Worm (Caenorhabditis elegans) whole organism, L3 larva: ENCODE data around the gene srx-93.

Experiments
- ZK546.5 ChIP-seq: sonication (generic microtip); optimal IDR thresholded peaks from 2 replicates; lab custom pipeline; 2017; ENCODE audit warnings: missing biosample characterization, missing genetic modification characterization
- aly-2 ChIP-seq: fragments of 150-350 bp; optimal IDR thresholded peaks from 2 replicates; lab custom pipeline; 2014; ENCODE audit warnings: missing biosample characterization, missing genetic modification characterization
- ama-1 ChIP-seq: fragments of 150-350 bp; optimal IDR thresholded peaks from 2 replicates; lab custom pipeline; 2018
- ceh-16 ChIP-seq: sonication (generic microtip); optimal IDR thresholded peaks from 2 replicates; lab custom pipeline; 2017; ENCODE audit warnings: missing biosample characterization, missing genetic modification characterization
- ceh-28 ChIP-seq: fragments of 150-350 bp; optimal IDR thresholded peaks from 2 replicates; lab custom pipeline; 2014; ENCODE audit warnings: missing biosample characterization, missing genetic modification reagents, missing genetic modification characterization
- ceh-82 ChIP-seq: fragments of 150-350 bp; optimal IDR thresholded peaks from 2 replicates; lab custom pipeline; 2014; ENCODE audit warnings: missing biosample characterization, missing genetic modification characterization
- ceh-9 ChIP-seq: sonication (generic microtip); optimal IDR thresholded peaks from 2 replicates; lab custom pipeline; 2018; ENCODE audit warnings: missing biosample characterization, missing genetic modification characterization
- daf-12 ChIP-seq: fragments of 150-350 bp; optimal IDR thresholded peaks from 2 replicates; lab custom pipeline; 2014; ENCODE audit warnings: missing biosample characterization, missing genetic modification reagents, missing genetic modification characterization
- egl-27 ChIP-seq: sonication (generic microtip); optimal IDR thresholded peaks from 4 replicates; lab custom pipeline; 2017; ENCODE audit warnings: missing biosample characterization, missing genetic modification reagents, missing genetic modification characterization
- egl-5 ChIP-seq: fragments of 150-350 bp; optimal IDR thresholded peaks from 2 replicates; lab custom pipeline; 2017; ENCODE audit warnings: missing biosample characterization, missing genetic modification reagents, missing genetic modification characterization, inconsistent platforms
- elt-1 ChIP-seq: fragments of 150-350 bp; optimal IDR thresholded peaks from 2 replicates; lab custom pipeline; 2014; ENCODE audit warnings: missing biosample characterization, missing genetic modification characterization
- elt-2 ChIP-seq: sonication (generic microtip); optimal IDR thresholded peaks from 2 replicates; lab custom pipeline; 2016; ENCODE audit warnings: missing genetic modification reagents, mild to moderate bottlenecking, missing genetic modification characterization, missing compliant biosample characterization
- elt-3 ChIP-seq, 3 experiments: fragments of 150-350 bp in 1 of 3; sonication (generic microtip) in 2 of 3; optimal IDR thresholded peaks; 2 replicates in 2 of 3; 4 replicates in 1 of 3; lab custom pipeline; 2014 to 2017; ENCODE audit warnings: missing biosample characterization in 3 of 3, missing genetic modification characterization in 3 of 3
- fkh-10 ChIP-seq: sonication (generic microtip); optimal IDR thresholded peaks from 2 replicates; lab custom pipeline; 2017; ENCODE audit warnings: missing biosample characterization, missing genetic modification reagents, missing genetic modification characterization
- fos-1 ChIP-seq: fragments of 150-350 bp; optimal IDR thresholded peaks from 2 replicates; lab custom pipeline; 2014; ENCODE audit warnings: missing biosample characterization, missing genetic modification characterization
- jun-1 ChIP-seq: fragments of 150-350 bp; optimal IDR thresholded peaks from 2 replicates; lab custom pipeline; 2014; ENCODE audit warnings: missing biosample characterization, missing genetic modification reagents, missing genetic modification characterization
- lin-15B ChIP-seq: fragments of 150-350 bp; optimal IDR thresholded peaks from 2 replicates; lab custom pipeline; 2014; ENCODE audit warnings: missing biosample characterization, missing genetic modification characterization
- lin-39 ChIP-seq: fragments of 150-350 bp; optimal IDR thresholded peaks from 2 replicates; lab custom pipeline; 2018; ENCODE audit warnings: missing biosample characterization, missing genetic modification reagents, missing genetic modification characterization
- mdl-1 ChIP-seq: fragments of 150-350 bp; optimal IDR thresholded peaks from 2 replicates; lab custom pipeline; 2014; ENCODE audit warnings: missing biosample characterization, missing genetic modification characterization
- mml-1 ChIP-seq: fragments of 150-350 bp; sonication (generic microtip); optimal IDR thresholded peaks from 3 replicates; lab custom pipeline; 2014; ENCODE audit warnings: missing biosample characterization, missing genetic modification characterization
- nhr-12 ChIP-seq: fragments of 150-350 bp; optimal IDR thresholded peaks from 2 replicates; lab custom pipeline; 2014; ENCODE audit warnings: missing biosample characterization, missing genetic modification characterization
- nhr-23 ChIP-seq: fragments of 150-350 bp; optimal IDR thresholded peaks from 2 replicates; lab custom pipeline; 2014; ENCODE audit warnings: missing biosample characterization, missing genetic modification reagents, missing genetic modification characterization
- nhr-237 ChIP-seq: fragments of 150-350 bp; optimal IDR thresholded peaks from 2 replicates; lab custom pipeline; 2014; ENCODE audit warnings: missing biosample characterization, missing genetic modification characterization
- nhr-25 ChIP-seq: sonication (generic microtip); optimal IDR thresholded peaks from 2 replicates; lab custom pipeline; 2017; ENCODE audit warnings: missing biosample characterization, missing genetic modification characterization
- nhr-28 ChIP-seq: fragments of 150-350 bp; optimal IDR thresholded peaks from 2 replicates; lab custom pipeline; 2014; ENCODE audit warnings: missing biosample characterization, missing genetic modification characterization
- nhr-43 ChIP-seq: sonication (generic microtip); optimal IDR thresholded peaks from 2 replicates; lab custom pipeline; 2016; ENCODE audit warnings: mild to moderate bottlenecking, missing genetic modification characterization, missing compliant biosample characterization; ENCODE audit not compliant: poor library complexity, severe bottlenecking
- nhr-76 ChIP-seq: fragments of 150-350 bp; sonication (generic microtip); optimal IDR thresholded peaks from 5 replicates; lab custom pipeline; 2014; ENCODE audit warnings: missing biosample characterization, missing genetic modification characterization
- nhr-77 ChIP-seq: fragments of 150-350 bp; optimal IDR thresholded peaks from 2 replicates; lab custom pipeline; 2014; ENCODE audit warnings: missing biosample characterization, missing genetic modification characterization
- pha-4 ChIP-seq: fragments of 150-350 bp; optimal IDR thresholded peaks from 2 replicates; lab custom pipeline; 2014; ENCODE audit warnings: missing biosample characterization, missing genetic modification reagents, missing genetic modification characterization
- pqm-1 ChIP-seq: fragments of 150-350 bp; optimal IDR thresholded peaks from 2 replicates; lab custom pipeline; 2017; ENCODE audit warnings: missing biosample characterization, missing genetic modification characterization, inconsistent platforms
- snpc-4 ChIP-seq: fragments of 150-350 bp; optimal IDR thresholded peaks from 2 replicates; lab custom pipeline; 2014; ENCODE audit warnings: missing biosample characterization, missing genetic modification characterization
- unc-62 ChIP-seq: fragments of 150-350 bp; sonication (generic microtip); optimal IDR thresholded peaks from 4 replicates; lab custom pipeline; 2014; ENCODE audit warnings: missing biosample characterization, missing genetic modification reagents, missing genetic modification characterization
- zag-1 ChIP-seq: fragments of 150-350 bp; optimal IDR thresholded peaks from 2 replicates; lab custom pipeline; 2014; ENCODE audit warnings: missing biosample characterization, missing genetic modification characterization
- ztf-11 ChIP-seq: fragments of 150-350 bp; optimal IDR thresholded peaks from 2 replicates; lab custom pipeline; 2014; ENCODE audit warnings: missing biosample characterization, missing genetic modification characterization
- ztf-4 ChIP-seq: fragments of 150-350 bp; optimal IDR thresholded peaks from 2 replicates; lab custom pipeline; 2014; ENCODE audit warnings: missing biosample characterization, missing genetic modification characterization

srx-93 gene

ce11 chrV:3614397-3614796, 6.1 kb downstream of the srx-93 start, which contains the start of gene T22F3.11:
Gene T22F3.11, minus strand, starts transcription at chrV:3614553.
- TF ChIP-seq mdl-1 (no peak), ZK546.5 (no peak), nhr-12 (tag; lab: Kevin White, UChicago) (no peak), zag-1 (tag; lab: Kevin White, UChicago) (no peak), fos-1 (tag; lab: Kevin White, UChicago) (no peak), ztf-11 (no peak), pqm-1 (tag; lab: Kevin White, UChicago) (no peak), nhr-43 (tag; lab: Kevin White, UChicago) (no peak), nhr-76 (tag; lab: Kevin White, UChicago) (no peak)

- no peak for TF ChIP-seq lin-39 (tag; lab: Kevin White, UChicago)
- no peak for TF ChIP-seq pha-4
- no peak for TF ChIP-seq nhr-237
Measured at ce11 chrV:3613042-3613441, 7.5 kb downstream of the srx-93 start.

ce11 chrV:3611654-3612053, 8.9 kb downstream of the srx-93 start, which contains the start of gene T22F3.10:
Gene T22F3.10, minus strand, starts transcription at chrV:3611754.
- TF ChIP-seq mml-1 (tag; lab: Kevin White, UChicago) (no peak), lin-15B (tag; lab: Kevin White, UChicago) (no peak), pqm-1 (tag; lab: Kevin White, UChicago) (no peak), ceh-9 (tag; lab: Kevin White, UChicago) (no peak), nhr-23 (no peak), fkh-10 (no peak), nhr-28 (no peak), unc-62 (GFP tag; lab: Kevin White, UChicago) (no peak), fos-1 (tag; lab: Kevin White, UChicago) (no peak), elt-1 (tag; lab: Kevin White, UChicago) (no peak), nhr-77 (tag; lab: Kevin White, UChicago) (no peak), egl-27 (tag; lab: Kevin White, UChicago) (no peak), snpc-4 (tag; lab: Kevin White, UChicago) (no peak), nhr-76 (tag; lab: Kevin White, UChicago) (no peak), nhr-43 (tag; lab: Kevin White, UChicago) (no peak), ceh-28 (no peak), elt-2 (no peak), egl-5 (no peak), ceh-82 (tag; lab: Kevin White, UChicago) (no peak)

- TF ChIP-seq elt-3 (tag; optimal IDR thresholded peaks at IDR 0.05; lab: Kevin White, UChicago) (no peak), nhr-43 (tag; lab: Kevin White, UChicago) (peak; percentile 47), ceh-16 (no peak), nhr-23 (peak; percentile 26)
Measured at ce11 chrV:3610709-3611108, 9.8 kb downstream of the srx-93 start.

- TF ChIP-seq ztf-4 (tag; lab: Kevin White, UChicago) (no peak), daf-12 (tag; lab: Kevin White, UChicago) (no peak), nhr-25 (tag; lab: Kevin White, UChicago) (no peak), jun-1 (tag; lab: Kevin White, UChicago) (no peak)
Measured at ce11 chrV:3606391-3606790, 14.1 kb downstream of the srx-93 start.

- no peak for TF ChIP-seq lin-39 (tag; lab: Kevin White, UChicago)
- TF ChIP-seq ceh-9 (tag; lab: Kevin White, UChicago) = no peak
- TF ChIP-seq mdl-1 = no peak
- no peak for TF ChIP-seq elt-3 (tag; optimal IDR thresholded peaks at IDR 0.05; lab: Kevin White, UChicago)
- no peak for TF ChIP-seq ama-1
- no peak for TF ChIP-seq pha-4
- no peak for TF ChIP-seq daf-12 (tag; lab: Kevin White, UChicago)
- no peak for TF ChIP-seq aly-2 (tag; lab: Kevin White, UChicago)
- no peak for TF ChIP-seq ceh-82 (tag; lab: Kevin White, UChicago)
- no peak for TF ChIP-seq nhr-28
- TF ChIP-seq nhr-12 (tag; lab: Kevin White, UChicago) = no peak
- TF ChIP-seq, all 47 proteins: peak for 0
Measured at ce11 chrV:3605325-3605724, 15.2 kb downstream of the srx-93 start, which contains the start of gene T22F3.8. Gene T22F3.8, minus strand, starts transcription at chrV:3605425.
